Fruit fly (Drosophila melanogaster) whole organism, adult: Measurements from ENCODE around the gene Rbp9.
A peak's percentile ranks its signal among the peaks of the same experiment; 100 is the strongest.

Source experiments
- CG11617 ChIP-seq: fragments of 200-800 bp; sonication (Bioruptor generic); optimal IDR thresholded peaks from 2 replicates; lab custom pipeline; 2017; ENCODE audit warnings: mild to moderate bottlenecking, missing biosample characterization, missing genetic modification reagents, missing genetic modification characterization
- CG12768 ChIP-seq: fragments of 200-800 bp; sonication (Bioruptor generic); optimal IDR thresholded peaks from 2 replicates; lab custom pipeline; 2017; ENCODE audit warnings: missing biosample characterization, missing genetic modification characterization, mild to moderate bottlenecking, moderate library complexity, missing genetic modification reagents
- CG14711 ChIP-seq: fragments of 200-800 bp; sonication (Bioruptor generic); optimal IDR thresholded peaks from 2 replicates; lab custom pipeline; 2018; ENCODE audit warnings: missing biosample characterization, mild to moderate bottlenecking, missing genetic modification characterization, moderate library complexity
- CG1620 ChIP-seq: fragments of 200-800 bp; sonication (Bioruptor generic); optimal IDR thresholded peaks from 2 replicates; lab custom pipeline; 2016; ENCODE audit warnings: missing biosample characterization, missing genetic modification characterization
- CG33017 ChIP-seq: fragments of 200-800 bp; sonication (Bioruptor generic); optimal IDR thresholded peaks from 2 replicates; lab custom pipeline; 2018; ENCODE audit warnings: missing biosample characterization, mild to moderate bottlenecking, missing genetic modification characterization, moderate library complexity
- CG5204 ChIP-seq: fragments of 200-800 bp; sonication (Bioruptor generic); optimal IDR thresholded peaks from 2 replicates; lab custom pipeline; 2016; ENCODE audit warnings: missing biosample characterization, missing genetic modification characterization
- CG7045 ChIP-seq: fragments of 200-800 bp; sonication (Bioruptor generic); optimal IDR thresholded peaks from 2 replicates; lab custom pipeline; 2017; ENCODE audit warnings: missing biosample characterization, mild to moderate bottlenecking, missing genetic modification characterization
- CG7101 ChIP-seq: fragments of 200-800 bp; sonication (Bioruptor generic); optimal IDR thresholded peaks from 2 replicates; lab custom pipeline; 2018; ENCODE audit warnings: missing biosample characterization, mild to moderate bottlenecking, missing genetic modification characterization, moderate library complexity
- Clk ChIP-seq: fragments of 200-800 bp; sonication (Bioruptor generic); optimal IDR thresholded peaks from 2 replicates; lab custom pipeline; 2017; ENCODE audit warnings: missing biosample characterization, missing genetic modification characterization
- Crg-1 ChIP-seq: fragments of 200-800 bp; sonication (Bioruptor generic); optimal IDR thresholded peaks from 2 replicates; lab custom pipeline; 2016; ENCODE audit warnings: missing biosample characterization, missing genetic modification characterization
- Hr96 ChIP-seq: fragments of 200-800 bp; sonication (Bioruptor generic); optimal IDR thresholded peaks from 2 replicates; lab custom pipeline; 2016; ENCODE audit warnings: missing biosample characterization, missing genetic modification characterization
- Mnt ChIP-seq: fragments of 200-800 bp; sonication (Bioruptor generic); optimal IDR thresholded peaks from 2 replicates; lab custom pipeline; 2016; ENCODE audit warnings: missing biosample characterization, mild to moderate bottlenecking, missing genetic modification characterization
- bab1 ChIP-seq: fragments of 200-800 bp; sonication (Bioruptor generic); optimal IDR thresholded peaks from 3 replicates; lab custom pipeline; 2019; ENCODE audit warnings: missing biosample characterization, mild to moderate bottlenecking, missing genetic modification characterization, moderate library complexity
- cic ChIP-seq: fragments of 200-800 bp; sonication (Bioruptor generic); optimal IDR thresholded peaks from 2 replicates; lab custom pipeline; 2017; ENCODE audit warnings: missing biosample characterization, mild to moderate bottlenecking, missing genetic modification characterization, moderate library complexity
- cnc ChIP-seq, 2 experiments: fragments of >200 bp; optimal IDR thresholded peaks; 2 replicates each; lab custom pipeline; 2017
- kay ChIP-seq: fragments of 200-800 bp; sonication (Bioruptor generic); peaks from one replicate; lab custom pipeline; 2016; ENCODE audit warnings: missing biosample characterization, missing genetic modification characterization, borderline replicate concordance
- ovo ChIP-seq: fragments of 200-800 bp; sonication (Bioruptor generic); optimal IDR thresholded peaks from 2 replicates; lab custom pipeline; 2016; ENCODE audit warnings: missing biosample characterization, missing genetic modification characterization
- pad ChIP-seq: fragments of 200-800 bp; sonication (Bioruptor generic); optimal IDR thresholded peaks from 3 replicates; lab custom pipeline; 2017; ENCODE audit warnings: missing biosample characterization, missing genetic modification characterization, mild to moderate bottlenecking, moderate library complexity, missing genetic modification reagents
- tj ChIP-seq: fragments of 200-800 bp; sonication (Bioruptor generic); optimal IDR thresholded peaks from 3 replicates; lab custom pipeline; 2017; ENCODE audit warnings: missing biosample characterization, mild to moderate bottlenecking, missing genetic modification characterization, moderate library complexity
- toe ChIP-seq: fragments of 200-800 bp; sonication (Bioruptor generic); optimal IDR thresholded peaks from 2 replicates; lab custom pipeline; 2016; ENCODE audit warnings: missing biosample characterization, missing genetic modification characterization

Gene Rbp9

DNA sequence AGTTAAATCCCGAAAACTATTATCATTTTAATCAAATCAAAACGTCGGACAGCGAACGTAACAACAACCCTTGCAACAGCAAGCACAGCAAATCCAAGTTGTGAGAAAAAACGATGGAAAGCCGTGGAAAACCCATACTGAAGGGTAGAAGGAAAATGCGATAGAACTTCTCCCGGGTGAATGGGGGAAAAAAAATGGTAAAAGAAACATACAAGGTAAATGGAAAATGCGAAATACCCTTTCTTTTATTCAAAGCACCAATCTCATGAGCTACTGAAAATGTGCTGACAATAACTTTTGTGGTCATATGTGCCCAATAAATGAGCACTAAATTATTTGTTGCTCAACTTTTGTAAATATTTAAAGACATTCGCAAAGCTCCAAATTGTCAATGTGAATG lies 14.9 kb upstream of the Rbp9 start:
- TF ChIP-seq kay (GFP tag; lab: Kevin White, UChicago) (peak; percentile 53), cic (GFP tag; lab: Kevin White, UChicago) (no peak), CG5204 (GFP tag; lab: Kevin White, UChicago) (no peak)

DNA sequence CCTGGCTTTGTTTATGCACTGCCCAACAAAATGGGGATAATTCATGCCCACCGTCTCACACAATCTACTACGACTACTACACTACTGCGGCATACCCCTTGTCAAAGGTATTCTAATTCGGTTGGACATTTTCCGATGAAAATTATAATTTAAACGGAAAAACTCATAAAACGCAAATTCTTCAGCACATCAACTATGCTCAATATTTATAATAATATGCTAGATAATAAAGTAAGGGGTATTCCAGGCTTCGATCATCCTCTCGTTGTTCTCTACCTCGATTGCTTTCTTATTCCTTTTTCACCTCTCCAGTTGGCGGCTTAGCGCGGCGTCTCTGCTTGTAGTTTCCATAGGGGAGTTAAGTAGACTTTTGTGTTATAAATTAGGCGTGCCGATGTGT lies 13.2 kb upstream of the Rbp9 start:
- TF ChIP-seq ovo (GFP tag; lab: Kevin White, UChicago) (no peak), kay (GFP tag; lab: Kevin White, UChicago) (peak; percentile 75)

DNA sequence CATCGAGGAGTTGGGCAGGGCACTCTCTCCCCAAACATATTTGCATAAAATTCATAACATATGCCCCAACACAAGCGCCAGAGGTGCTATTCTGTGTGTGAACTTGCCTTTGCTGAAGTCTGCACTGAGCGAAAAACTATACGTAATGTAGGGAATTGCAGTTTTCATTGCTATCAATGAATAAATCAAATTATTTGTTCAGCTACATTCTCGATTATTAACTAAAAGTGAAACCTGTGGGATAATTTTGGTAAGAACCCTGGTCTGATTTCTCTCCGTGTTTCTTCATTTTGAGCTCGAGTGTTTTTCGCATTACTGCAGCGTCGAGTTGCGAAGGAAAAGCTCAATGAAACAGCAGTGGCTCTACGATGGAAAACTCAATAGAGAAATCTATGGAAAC lies 11.9 kb upstream of the Rbp9 start:
- TF ChIP-seq CG33017 (tag; lab: Kevin White, UChicago) = no peak
- no peak for TF ChIP-seq bab1 (GFP tag; lab: Kevin White, UChicago)
- TF ChIP-seq CG14711 (tag; lab: Kevin White, UChicago) = no peak
- no peak for TF ChIP-seq tj (GFP tag; lab: Kevin White, UChicago)
- no peak for TF ChIP-seq CG1620 (GFP tag; lab: Kevin White, UChicago)
- TF ChIP-seq kay (GFP tag; lab: Kevin White, UChicago) = no peak
- TF ChIP-seq Mnt = no peak
- TF ChIP-seq Clk (GFP tag; lab: Kevin White, UChicago) = no peak
- TF ChIP-seq cic (GFP tag; lab: Kevin White, UChicago) = no peak
- no peak for TF ChIP-seq Hr96
- TF ChIP-seq CG11617 (GFP tag; lab: Kevin White, UChicago) = no peak

DNA sequence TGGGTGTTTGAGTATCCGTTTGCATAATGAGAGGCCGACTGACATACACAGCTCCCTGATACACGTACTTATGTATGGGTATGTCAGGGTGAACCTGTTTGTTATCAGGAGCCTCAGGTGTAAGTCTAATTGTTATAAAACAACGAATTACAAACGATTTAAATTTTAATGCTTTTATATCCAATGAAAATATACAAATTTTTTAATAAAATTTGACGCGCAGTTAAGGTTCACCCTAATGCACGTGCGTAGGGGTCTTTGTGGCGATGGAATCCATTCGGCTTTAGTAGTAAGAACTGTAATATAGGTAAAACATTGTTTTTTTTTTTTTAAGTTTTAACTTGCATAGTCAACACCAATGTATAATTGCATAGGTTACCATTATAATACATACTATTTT lies 10.1 kb upstream of the Rbp9 start:
- TF ChIP-seq CG7101 (tag; lab: Kevin White, UChicago) (peak; percentile 25), CG1620 (GFP tag; lab: Kevin White, UChicago) (no peak), kay (GFP tag; lab: Kevin White, UChicago) (no peak), CG14711 (tag; lab: Kevin White, UChicago) (peak; percentile 42), CG33017 (tag; lab: Kevin White, UChicago) (peak; percentile 61), Hr96 (no peak), cnc (optimal IDR thresholded peaks at IDR 0.05; lab: Kevin White, UChicago) (no peak), CG7045 (GFP tag; lab: Kevin White, UChicago) (peak; percentile 20), ovo (GFP tag; lab: Kevin White, UChicago) (no peak)

DNA sequence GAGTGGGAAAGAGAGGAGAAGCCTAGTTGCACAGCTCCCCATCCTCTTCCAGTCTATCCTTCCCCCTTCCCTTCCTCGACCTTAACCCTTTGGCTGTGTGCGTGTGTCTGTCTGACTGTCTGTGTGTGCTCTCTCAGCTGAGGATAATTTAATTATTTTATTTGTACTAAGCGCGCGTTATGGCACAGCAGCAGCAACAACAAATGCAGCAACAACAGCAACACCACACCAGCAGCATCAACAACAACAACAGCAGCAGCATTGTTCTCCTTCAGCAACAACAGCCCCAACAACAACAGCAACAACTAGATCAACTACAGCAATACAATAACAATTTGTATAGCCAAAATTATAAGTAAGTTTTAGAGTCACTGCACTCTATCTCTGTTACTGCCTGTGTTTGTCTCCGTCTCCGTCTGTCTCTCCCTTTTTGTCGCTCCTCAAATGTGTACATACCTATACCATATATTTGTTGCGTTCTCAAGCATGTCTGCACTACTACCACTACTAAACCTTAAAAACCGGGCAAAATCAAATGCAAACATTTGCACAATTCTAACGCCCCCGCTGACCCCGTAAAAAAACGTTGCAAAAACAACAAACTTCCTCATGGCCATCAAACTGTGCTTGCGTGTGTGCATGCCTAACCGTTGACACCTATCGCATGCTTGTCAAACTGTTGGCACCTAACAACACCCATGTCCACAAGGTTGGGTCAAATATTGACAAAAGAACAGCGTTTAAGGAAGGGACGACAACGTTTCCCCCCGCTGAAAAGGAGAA lies 8.9 kb upstream of the Rbp9 start:
- TF ChIP-seq ovo (GFP tag; lab: Kevin White, UChicago) (no peak), CG12768 (GFP tag; lab: Kevin White, UChicago) (no peak), Clk (GFP tag; lab: Kevin White, UChicago) (no peak), Hr96 (no peak), CG1620 (GFP tag; lab: Kevin White, UChicago) (no peak), cnc (optimal IDR thresholded peaks at IDR 0.05; lab: Kevin White, UChicago) (no peak), CG7101 (tag; lab: Kevin White, UChicago) (no peak), pad (GFP tag; lab: Kevin White, UChicago) (no peak), bab1 (GFP tag; lab: Kevin White, UChicago) (no peak), cic (GFP tag; lab: Kevin White, UChicago) (no peak), CG33017 (tag; lab: Kevin White, UChicago) (no peak), CG11617 (GFP tag; lab: Kevin White, UChicago) (no peak), Mnt (no peak), CG14711 (tag; lab: Kevin White, UChicago) (no peak), kay (GFP tag; lab: Kevin White, UChicago) (no peak), CG7045 (GFP tag; lab: Kevin White, UChicago) (no peak), CG5204 (GFP tag; lab: Kevin White, UChicago) (no peak)

DNA sequence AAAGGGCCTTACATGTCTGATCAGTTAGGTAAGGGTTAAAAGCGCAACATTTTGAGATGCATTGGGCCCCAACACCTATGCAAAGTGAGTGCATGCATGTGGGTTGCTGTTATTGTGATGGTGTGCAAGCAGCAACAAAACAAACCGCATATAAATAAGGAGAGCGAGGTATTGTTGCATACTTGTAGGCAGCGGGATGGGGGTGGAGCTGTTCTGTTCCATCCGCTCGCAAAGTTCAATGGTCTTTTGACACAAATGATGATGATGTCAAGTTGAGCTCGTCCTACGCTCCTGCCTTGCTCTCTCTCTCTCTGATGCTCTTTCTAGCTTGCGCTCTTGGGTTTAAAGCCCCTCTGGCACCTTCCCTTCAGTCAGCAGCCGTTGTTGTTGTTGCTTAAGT lies 1.1 kb downstream of the Rbp9 start:
- no peak for TF ChIP-seq CG11617 (GFP tag; lab: Kevin White, UChicago)
- no peak for TF ChIP-seq ovo (GFP tag; lab: Kevin White, UChicago)
- TF ChIP-seq cic (GFP tag; lab: Kevin White, UChicago) = no peak
- no peak for TF ChIP-seq Mnt
- TF ChIP-seq cnc (optimal IDR thresholded peaks at IDR 0.05; lab: Kevin White, UChicago) = no peak
- no peak for TF ChIP-seq CG1620 (GFP tag; lab: Kevin White, UChicago)
- TF ChIP-seq CG14711 (tag; lab: Kevin White, UChicago) = no peak
- TF ChIP-seq CG5204 (GFP tag; lab: Kevin White, UChicago) = no peak
- no peak for TF ChIP-seq bab1 (GFP tag; lab: Kevin White, UChicago)
- TF ChIP-seq Crg-1 (GFP tag; lab: Kevin White, UChicago) = no peak
- TF ChIP-seq CG33017 (tag; lab: Kevin White, UChicago) = no peak
- no peak for TF ChIP-seq CG7101 (tag; lab: Kevin White, UChicago)
- TF ChIP-seq Clk (GFP tag; lab: Kevin White, UChicago) = no peak
- no peak for TF ChIP-seq tj (GFP tag; lab: Kevin White, UChicago)

DNA sequence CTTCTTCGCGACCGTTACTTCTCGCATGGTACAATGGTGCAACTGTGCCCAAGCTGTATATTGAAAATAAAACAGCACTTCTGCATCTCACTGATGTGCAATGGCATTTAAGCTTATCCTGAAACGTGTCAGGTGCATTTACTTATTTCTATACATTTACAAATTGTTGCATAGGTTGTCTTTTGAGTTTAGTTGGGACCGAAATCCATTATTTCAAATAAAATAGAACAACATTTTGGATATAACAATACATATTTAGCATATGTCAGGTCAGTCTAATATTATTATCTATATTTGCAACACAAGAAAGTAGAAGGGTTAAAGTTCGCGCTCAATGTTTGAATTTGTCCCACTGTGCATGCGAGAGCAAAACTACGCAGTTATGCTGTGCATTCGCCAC lies 1.8 kb downstream of the Rbp9 start:
- TF ChIP-seq CG11617 (GFP tag; lab: Kevin White, UChicago) = peak; percentile 46
- TF ChIP-seq toe (GFP tag; lab: Kevin White, UChicago) = no peak
- TF ChIP-seq pad (GFP tag; lab: Kevin White, UChicago) = peak; percentile 64
- TF ChIP-seq Crg-1 (GFP tag; lab: Kevin White, UChicago) = no peak
- TF ChIP-seq kay (GFP tag; lab: Kevin White, UChicago) = peak; percentile 42
- no peak for TF ChIP-seq cnc (optimal IDR thresholded peaks at IDR 0.05; lab: Kevin White, UChicago)
- TF ChIP-seq tj (GFP tag; lab: Kevin White, UChicago) = peak; percentile 1
- peak; percentile 72 for TF ChIP-seq CG33017 (tag; lab: Kevin White, UChicago)
- no peak for TF ChIP-seq Mnt
- TF ChIP-seq CG5204 (GFP tag; lab: Kevin White, UChicago) = peak; percentile 63
- no peak for TF ChIP-seq CG1620 (GFP tag; lab: Kevin White, UChicago)
- no peak for TF ChIP-seq bab1 (GFP tag; lab: Kevin White, UChicago)
- TF ChIP-seq cic (GFP tag; lab: Kevin White, UChicago) = no peak
- TF ChIP-seq CG7101 (tag; lab: Kevin White, UChicago) = peak; percentile 47
- peak; percentile 53 for TF ChIP-seq Clk (GFP tag; lab: Kevin White, UChicago)
- TF ChIP-seq Hr96 = peak; percentile 50
- TF ChIP-seq CG7045 (GFP tag; lab: Kevin White, UChicago) = peak; percentile 79
- peak; percentile 81 for TF ChIP-seq CG12768 (GFP tag; lab: Kevin White, UChicago)
- TF ChIP-seq ovo (GFP tag; lab: Kevin White, UChicago) = no peak
- no peak for TF ChIP-seq CG14711 (tag; lab: Kevin White, UChicago)
